Worm (Caenorhabditis elegans): ENCODE results near the gene lgc-18.

- peak; percentile 32 for TF ChIP-seq elt-1 (tag; optimal IDR thresholded peaks at IDR 0.05; ENCODE audit: borderline replicate concordance, insufficient read depth)
- TF ChIP-seq blmp-1 (tag; optimal IDR thresholded peaks at IDR 0.05): no peak
- peak; percentile 78 for TF ChIP-seq lin-13 (tag; optimal IDR thresholded peaks at IDR 0.05)
- TF ChIP-seq ces-1 (GFP tag; optimal IDR thresholded peaks at IDR 0.05): peak; percentile 54
- TF ChIP-seq nhr-237 (tag; optimal IDR thresholded peaks at IDR 0.05): peak; percentile 66
- no peak for TF ChIP-seq mab-5 (tag; optimal IDR thresholded peaks at IDR 0.05)
- no peak for TF ChIP-seq tbx-8 (GFP tag; optimal IDR thresholded peaks at IDR 0.05)
- peak; percentile 90 for TF ChIP-seq pha-4 (tag; optimal IDR thresholded peaks at IDR 0.05)
- peak; percentile 18 for TF ChIP-seq elt-3 (tag; optimal IDR thresholded peaks at IDR 0.05)
- TF ChIP-seq unc-62 (GFP tag; optimal IDR thresholded peaks at IDR 0.05): peak; percentile 69
- no peak for TF ChIP-seq bed-3 (GFP tag; optimal IDR thresholded peaks at IDR 0.05)
- TF ChIP-seq flh-1 (GFP tag; optimal IDR thresholded peaks at IDR 0.05): no peak
Observed at ce11 chrX:12171631-12172348, 46.4 kb downstream of the lgc-18 start, which contains the start of gene F57G12.1.
